Fruit fly (Drosophila melanogaster): ENCODE results near the gene CG12194.

dm6 chr2L:4882131-4883022 lies 44.2 kb downstream of the CG12194 start:
- TF ChIP-seq Hr4 (GFP tag; optimal IDR thresholded peaks at IDR 0.05) (no peak), achi (GFP tag; optimal IDR thresholded peaks at IDR 0.05) (no peak), Sox15 (GFP tag; optimal IDR thresholded peaks at IDR 0.05) (no peak), lz (GFP tag; optimal IDR thresholded peaks at IDR 0.05) (no peak), CG15336 (GFP tag; IDR thresholded peaks at IDR 0.05) (no peak), Eip75B (GFP tag; optimal IDR thresholded peaks at IDR 0.05) (no peak)

All from whole organism, prepupa.